Comparison of ENCODE assay signal across 1 fruit fly cellular context in the genomic region with DNA sequence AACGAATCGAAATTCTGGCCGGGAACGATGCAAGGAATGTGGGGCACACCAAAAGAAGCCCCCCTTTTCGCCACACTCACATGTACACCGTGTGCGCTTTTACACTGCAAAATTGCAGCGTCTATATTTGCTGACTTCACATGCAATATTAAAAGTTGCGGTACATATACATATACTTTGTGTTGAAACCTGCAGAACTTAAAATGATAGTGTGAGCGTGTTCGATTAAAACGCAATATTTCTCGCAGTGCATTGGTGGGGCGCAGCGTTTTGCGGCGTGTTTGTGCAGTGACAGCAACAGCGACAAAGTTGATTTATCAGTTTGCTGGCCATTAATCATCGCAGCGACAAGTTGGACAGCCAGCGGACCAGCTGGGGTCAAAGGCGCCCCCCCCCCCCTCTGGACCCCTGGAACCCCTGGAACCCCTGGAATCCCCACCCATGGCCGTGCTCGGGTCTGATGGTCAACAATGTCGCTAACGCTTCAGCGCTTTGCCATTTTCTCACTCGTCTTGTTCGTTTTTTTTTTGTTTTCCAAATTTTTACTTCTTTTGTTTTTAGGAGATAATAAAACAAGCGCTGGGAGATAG.
TF ChIP-seq lines count a peak whose summit lies in the region.

No protein-coding gene starts in this region.

TF ChIP-seq in whole organism, embryonic, 481 proteins besides CTCF, POLR2A, EP300 and RAD21 (continued from another document):
- peak; percentile 17 for TF ChIP-seq Blimp-1 (GFP tag; optimal IDR thresholded peaks at IDR 0.05; lab: Kevin White, UChicago)
- no peak for TF ChIP-seq ftz-f1 (GFP tag; optimal IDR thresholded peaks at IDR 0.05; lab: Kevin White, UChicago)
- peak; percentile 21; the same call in 1 of the 2 replicates for TF ChIP-seq Xrp1 (GFP tag; IDR thresholded peaks at IDR 0.05; lab: Robert Waterston, UW)
- peak; percentile 2 for TF ChIP-seq CG17385 (GFP tag; optimal IDR thresholded peaks at IDR 0.05; lab: Kevin White, UChicago)
- no peak for TF ChIP-seq gcm2 (GFP tag; optimal IDR thresholded peaks at IDR 0.05; lab: Kevin White, UChicago)
- TF ChIP-seq CG11093 (GFP tag; IDR thresholded peaks at IDR 0.05; lab: Robert Waterston, UW): 0 out of 3 replicates have a peak, but pooled peaks have one; percentile 40
- no peak for TF ChIP-seq CG1529 (GFP tag; optimal IDR thresholded peaks at IDR 0.05; lab: Kevin White, UChicago)
- no peak for TF ChIP-seq Optix (GFP tag; IDR thresholded peaks at IDR 0.05; lab: Robert Waterston, UW)
- TF ChIP-seq CG8944 (GFP tag; optimal IDR thresholded peaks at IDR 0.05; lab: Kevin White, UChicago): no peak
